Fruit fly (Drosophila melanogaster) whole organism, embryonic: ENCODE measurements around the gene CG13694.

Experiments used
- Ada2b ChIP-seq: fragments of 200-800 bp; sonication (Bioruptor generic); IDR thresholded peaks from 2 replicates; pipeline ENCODE4 v1.3.6; 2022; ENCODE audit warnings: missing biosample characterization, missing genetic modification characterization
- CG10267 ChIP-seq: fragments of 200-800 bp; sonication (Bioruptor generic); optimal IDR thresholded peaks from 2 replicates; lab custom pipeline; 2018; ENCODE audit warnings: missing biosample characterization, mild to moderate bottlenecking, missing genetic modification characterization, moderate library complexity
- CG10431 ChIP-seq: fragments of 200-800 bp; sonication (Bioruptor generic); optimal IDR thresholded peaks from 3 replicates; lab custom pipeline; 2018; ENCODE audit warnings: missing biosample characterization, mild to moderate bottlenecking, missing genetic modification characterization
- CG12104 ChIP-seq: fragments of 200-800 bp; sonication (Bioruptor generic); optimal IDR thresholded peaks from 3 replicates; lab custom pipeline; 2016; ENCODE audit warnings: missing biosample characterization, missing genetic modification characterization
- CG12659 ChIP-seq: fragments of 200-800 bp; sonication (Bioruptor generic); optimal IDR thresholded peaks from 3 replicates; lab custom pipeline; 2017; ENCODE audit warnings: mild to moderate bottlenecking, missing biosample characterization, missing genetic modification reagents, missing genetic modification characterization
- CG14860 ChIP-seq: fragments of 200-800 bp; sonication (Bioruptor generic); IDR thresholded peaks from 3 replicates; pipeline ENCODE4 v1.3.6; 2022; ENCODE audit warnings: missing biosample characterization, missing genetic modification characterization; ENCODE audit not compliant: partially characterized antibody
- CG1603 ChIP-seq: fragments of 200-800 bp; sonication (Bioruptor generic); optimal IDR thresholded peaks from 2 replicates; lab custom pipeline; 2019; ENCODE audit warnings: missing biosample characterization, mild to moderate bottlenecking, missing genetic modification characterization, moderate library complexity
- CG2889 ChIP-seq: fragments of 200-800 bp; sonication (Bioruptor generic); IDR thresholded peaks from 3 replicates; pipeline ENCODE4 v1.3.6; 2022; ENCODE audit warnings: missing biosample characterization, missing genetic modification characterization
- CG31365 ChIP-seq: fragments of 200-800 bp; sonication (Bioruptor generic); optimal IDR thresholded peaks from 2 replicates; lab custom pipeline; 2018; ENCODE audit warnings: missing biosample characterization, mild to moderate bottlenecking, missing genetic modification characterization
- CG3163 ChIP-seq: fragments of 200-800 bp; sonication (Bioruptor generic); optimal IDR thresholded peaks from 3 replicates; lab custom pipeline; 2016; ENCODE audit warnings: missing biosample characterization, missing genetic modification characterization
- CG4282 ChIP-seq: fragments of 200-800 bp; sonication (Bioruptor generic); optimal IDR thresholded peaks from 2 replicates; lab custom pipeline; 2016; ENCODE audit warnings: missing biosample characterization, missing genetic modification characterization
- CG6254 ChIP-seq: fragments of 200-800 bp; sonication (Bioruptor generic); optimal IDR thresholded peaks from 3 replicates; lab custom pipeline; 2017; ENCODE audit warnings: mild to moderate bottlenecking, missing biosample characterization, missing genetic modification reagents, missing genetic modification characterization
- CG7556 ChIP-seq: fragments of 200-800 bp; sonication (Bioruptor generic); optimal IDR thresholded peaks from 2 replicates; lab custom pipeline; 2017; ENCODE audit warnings: missing biosample characterization, mild to moderate bottlenecking, missing genetic modification characterization
- CG8089 ChIP-seq: fragments of 200-800 bp; sonication (Bioruptor generic); optimal IDR thresholded peaks from 3 replicates; lab custom pipeline; 2016; ENCODE audit warnings: missing biosample characterization, missing genetic modification characterization
- CoRest ChIP-seq: fragments of 200-800 bp; sonication (Bioruptor generic); optimal IDR thresholded peaks from 3 replicates; lab custom pipeline; 2018; ENCODE audit warnings: missing biosample characterization, mild to moderate bottlenecking, missing genetic modification characterization, moderate library complexity
- D19B ChIP-seq: fragments of 200-800 bp; sonication (Bioruptor generic); optimal IDR thresholded peaks from 2 replicates; lab custom pipeline; 2017; ENCODE audit warnings: missing biosample characterization, mild to moderate bottlenecking, missing genetic modification characterization
- Dbx ChIP-seq: fragments of 200-800 bp; sonication (Bioruptor generic); IDR thresholded peaks from 3 replicates; pipeline ENCODE4 v1.3.6; 2022; ENCODE audit warnings: missing biosample characterization, missing genetic modification characterization
- Dfd ChIP-seq, 2 experiments: fragments of >200 bp; optimal IDR thresholded peaks; 2 replicates each; lab custom pipeline; 2017; ENCODE audit warnings: missing biosample characterization in 2 of 2, missing genetic modification characterization in 2 of 2
- Doc2 ChIP-seq: fragments of 200-800 bp; sonication (Bioruptor generic); IDR thresholded peaks from 2 replicates; pipeline ENCODE4 v1.3.6; 2022; ENCODE audit warnings: missing biosample characterization, missing genetic modification characterization
- Gsc ChIP-seq: fragments of 200-800 bp; sonication (Bioruptor generic); IDR thresholded peaks from 2 replicates; pipeline ENCODE4 v1.3.6; 2022; ENCODE audit warnings: missing biosample characterization, missing genetic modification characterization
- HmgD ChIP-seq: fragments of 200-800 bp; sonication (Bioruptor generic); optimal IDR thresholded peaks from 3 replicates; lab custom pipeline; 2016; ENCODE audit warnings: missing biosample characterization, missing genetic modification characterization
- Hr3 ChIP-seq: fragments of 200-800 bp; sonication (Bioruptor generic); optimal IDR thresholded peaks from 3 replicates; lab custom pipeline; 2016; ENCODE audit warnings: missing biosample characterization, missing genetic modification characterization
- Hr51 ChIP-seq, 2 experiments: fragments of 200-800 bp; sonication (Bioruptor generic); optimal IDR thresholded peaks; 2 replicates in 1 of 2; 3 replicates in 1 of 2; lab custom pipeline; 2016 to 2018; ENCODE audit warnings: missing biosample characterization in 2 of 2, missing genetic modification characterization in 2 of 2, mild to moderate bottlenecking in 1 of 2, moderate library complexity in 1 of 2
- Hsf ChIP-seq: fragments of 200-800 bp; sonication (Bioruptor generic); optimal IDR thresholded peaks from 3 replicates; lab custom pipeline; 2016; ENCODE audit warnings: missing biosample characterization, missing genetic modification characterization
- Meics ChIP-seq: fragments of 200-800 bp; sonication (Bioruptor generic); optimal IDR thresholded peaks from 2 replicates; lab custom pipeline; 2017; ENCODE audit warnings: missing biosample characterization, mild to moderate bottlenecking, missing genetic modification characterization
- Oaz ChIP-seq: fragments of 200-800 bp; sonication (Bioruptor generic); IDR thresholded peaks from 2 replicates; pipeline ENCODE4 v1.3.6; 2022; ENCODE audit warnings: missing biosample characterization, missing genetic modification characterization
- Poxn ChIP-seq: fragments of 200-800 bp; sonication (Bioruptor generic); IDR thresholded peaks from 2 replicates; pipeline ENCODE4 v1.3.6; 2022; ENCODE audit warnings: missing biosample characterization, missing genetic modification characterization
- Ravus ChIP-seq: fragments of 200-800 bp; sonication (Bioruptor generic); IDR thresholded peaks from 2 replicates; pipeline ENCODE4 v1.3.6; 2022; ENCODE audit warnings: missing biosample characterization, missing genetic modification characterization
- Sox102F ChIP-seq: fragments of 200-800 bp; sonication (Bioruptor generic); optimal IDR thresholded peaks from 2 replicates; lab custom pipeline; 2018; ENCODE audit warnings: missing biosample characterization, mild to moderate bottlenecking, missing genetic modification characterization, moderate library complexity
- Usf ChIP-seq: fragments of 200-800 bp; sonication (Bioruptor generic); optimal IDR thresholded peaks from 2 replicates; lab custom pipeline; 2017; ENCODE audit warnings: missing genotype, missing biosample characterization, missing genetic modification characterization
- al ChIP-seq: fragments of 200-800 bp; sonication (Bioruptor generic); IDR thresholded peaks from 2 replicates; pipeline ENCODE4 v1.3.6; 2022; ENCODE audit warnings: missing biosample characterization, missing genetic modification characterization
- bbx ChIP-seq: fragments of 200-800 bp; sonication (Bioruptor generic); IDR thresholded peaks from 2 replicates; pipeline ENCODE4 v1.3.6; 2022; ENCODE audit warnings: missing biosample characterization, missing genetic modification characterization; ENCODE audit not compliant: partially characterized antibody
- btn ChIP-seq: fragments of 200-800 bp; sonication (Bioruptor generic); optimal IDR thresholded peaks from 2 replicates; lab custom pipeline; 2016; ENCODE audit warnings: missing biosample characterization, missing genetic modification characterization
- cg ChIP-seq: fragments of 200-800 bp; sonication (Bioruptor generic); optimal IDR thresholded peaks from 3 replicates; lab custom pipeline; 2019; ENCODE audit warnings: missing biosample characterization, mild to moderate bottlenecking, missing genetic modification characterization, moderate library complexity
- chif ChIP-seq, 2 experiments: fragments of 200-800 bp; sonication (Bioruptor generic); optimal IDR thresholded peaks; 3 replicates each; lab custom pipeline; 2016; ENCODE audit warnings: missing biosample characterization in 2 of 2, missing genetic modification characterization in 2 of 2
- chm ChIP-seq: fragments of 200-800 bp; sonication (Bioruptor generic); IDR thresholded peaks from 2 replicates; pipeline ENCODE4 v1.3.6; 2022; ENCODE audit warnings: missing biosample characterization, missing genetic modification characterization
- croc ChIP-seq: fragments of 200-800 bp; sonication (Bioruptor generic); conservative IDR thresholded peaks from 3 replicates; pipeline ENCODE4 v1.3.6; 2022; ENCODE audit warnings: missing biosample characterization, missing genetic modification characterization
- en ChIP-seq: fragments of 200-800 bp; sonication (Bioruptor generic); optimal IDR thresholded peaks from 2 replicates; lab custom pipeline; 2016; ENCODE audit warnings: missing biosample characterization, missing genetic modification characterization
- fd3F ChIP-seq: fragments of 200-800 bp; sonication (Bioruptor generic); optimal IDR thresholded peaks from 2 replicates; lab custom pipeline; 2018; ENCODE audit warnings: missing biosample characterization, mild to moderate bottlenecking, missing genetic modification characterization, moderate library complexity
- gt ChIP-seq: fragments of 200-800 bp; sonication (Bioruptor generic); IDR thresholded peaks from 2 replicates; pipeline ENCODE4 v1.3.6; 2022; ENCODE audit warnings: missing biosample characterization, missing genetic modification characterization
- hkb ChIP-seq, 2 experiments: fragments of 200-800 bp in 1 of 2; fragments of >200 bp in 1 of 2; sonication (Bioruptor generic) in 1 of 2; IDR thresholded peaks in 1 of 2; optimal IDR thresholded peaks in 1 of 2; 2 replicates each; pipeline versions ENCODE4 v1.3.6 to Lab custom; 2017 to 2022; ENCODE audit warnings: missing biosample characterization in 1 of 2, missing genetic modification characterization in 1 of 2
- kay ChIP-seq: fragments of 200-800 bp; sonication (Bioruptor generic); optimal IDR thresholded peaks from 2 replicates; lab custom pipeline; 2016; ENCODE audit warnings: missing biosample characterization, missing genetic modification characterization
- lmd ChIP-seq: fragments of 200-800 bp; sonication (Bioruptor generic); IDR thresholded peaks from 2 replicates; pipeline ENCODE4 v1.3.6; 2022; ENCODE audit warnings: missing biosample characterization, missing genetic modification characterization
- maf-S ChIP-seq: fragments of 200-800 bp; sonication (Bioruptor generic); optimal IDR thresholded peaks from 2 replicates; lab custom pipeline; 2016; ENCODE audit warnings: missing biosample characterization, missing genetic modification characterization
- pfk ChIP-seq: fragments of 200-800 bp; sonication (Bioruptor generic); optimal IDR thresholded peaks from 2 replicates; lab custom pipeline; 2018; ENCODE audit warnings: missing biosample characterization, mild to moderate bottlenecking, missing genetic modification characterization, moderate library complexity
- run ChIP-seq: fragments of 200-800 bp; sonication (Bioruptor generic); optimal IDR thresholded peaks from 3 replicates; lab custom pipeline; 2018; ENCODE audit warnings: missing biosample characterization, mild to moderate bottlenecking, missing genetic modification characterization
- sd ChIP-seq: fragments of 200-800 bp; sonication (Bioruptor generic); optimal IDR thresholded peaks from 3 replicates; lab custom pipeline; 2018; ENCODE audit warnings: missing biosample characterization, mild to moderate bottlenecking, missing genetic modification characterization, moderate library complexity
- twi ChIP-seq: fragments of 200-800 bp; optimal IDR thresholded peaks from 2 replicates; lab custom pipeline; 2019; ENCODE audit warnings: missing biosample characterization, mild to moderate bottlenecking, missing genetic modification characterization, moderate library complexity
- unc-4 ChIP-seq: fragments of 200-800 bp; sonication (Bioruptor generic); IDR thresholded peaks from 2 replicates; pipeline ENCODE4 v1.3.6; 2022; ENCODE audit warnings: missing biosample characterization, missing genetic modification characterization; ENCODE audit not compliant: partially characterized antibody

CG13694 gene

dm6 chr2L:66369-67278 is 49.7 kb downstream of the CG13694 start, which contains the start of gene dbr (continued):
- no peak for TF ChIP-seq D19B (GFP tag; lab: Kevin White, UChicago)
- TF ChIP-seq CG10267 (tag; lab: Kevin White, UChicago) = no peak
- TF ChIP-seq Dfd (GFP tag; optimal IDR thresholded peaks at IDR 0.05; lab: Kevin White, UChicago) = no peak
- no peak for TF ChIP-seq Doc2 (GFP tag; lab: Robert Waterston, UW)
- no peak for TF ChIP-seq Sox102F (GFP tag; lab: Kevin White, UChicago)
- TF ChIP-seq en = no peak
- TF ChIP-seq chm (GFP tag; lab: Robert Waterston, UW) = no peak
- no peak for TF ChIP-seq croc (GFP tag; lab: Robert Waterston, UW)
- TF ChIP-seq run (tag; lab: Kevin White, UChicago) = no peak
- no peak for TF ChIP-seq gt (GFP tag; lab: Robert Waterston, UW)
- no peak for TF ChIP-seq unc-4
- TF ChIP-seq lmd (GFP tag; lab: Robert Waterston, UW) = no peak
- TF ChIP-seq CG8089 = no peak
- no peak for TF ChIP-seq CG4282 (GFP tag; lab: Kevin White, UChicago)
- no peak for TF ChIP-seq kay (GFP tag; lab: Kevin White, UChicago)
- no peak for TF ChIP-seq Gsc (GFP tag; lab: Robert Waterston, UW)
- TF ChIP-seq CG10431 (GFP tag; lab: Kevin White, UChicago) = no peak
- TF ChIP-seq cg (GFP tag; lab: Kevin White, UChicago) = peak; percentile 100
- TF ChIP-seq Poxn (GFP tag; lab: Robert Waterston, UW) = no peak
- no peak for TF ChIP-seq Ravus (GFP tag; lab: Robert Waterston, UW)
- TF ChIP-seq CG12659 (GFP tag; lab: Kevin White, UChicago) = peak; percentile 9
- peak; percentile 82 for TF ChIP-seq twi (tag; lab: Kevin White, UChicago)
- TF ChIP-seq Usf (GFP tag; lab: Kevin White, UChicago) = no peak
- TF ChIP-seq bbx (GFP tag; lab: Robert Waterston, UW) = 0 out of 2 replicates have a peak, but pooled peaks have one; percentile 7
- TF ChIP-seq CG3163 (GFP tag; lab: Kevin White, UChicago) = peak; percentile 52
- no peak for TF ChIP-seq pfk
- TF ChIP-seq Ada2b (GFP tag; lab: Robert Waterston, UW) = no peak
- TF ChIP-seq CoRest (tag; lab: Kevin White, UChicago) = peak; percentile 58
- no peak for TF ChIP-seq Hsf (GFP tag; lab: Kevin White, UChicago)
- TF ChIP-seq CG14860 (GFP tag; lab: Robert Waterston, UW) = no peak
- TF ChIP-seq CG2889 (GFP tag; lab: Robert Waterston, UW) = no peak
- no peak for TF ChIP-seq chif (GFP tag; optimal IDR thresholded peaks at IDR 0.05; lab: Kevin White, UChicago)
- no peak for TF ChIP-seq fd3F
- no peak for TF ChIP-seq CG12104
- TF ChIP-seq maf-S (GFP tag; lab: Kevin White, UChicago) = no peak
- no peak for TF ChIP-seq Hr3
- TF ChIP-seq sd (tag; lab: Kevin White, UChicago) = peak; percentile 25
- TF ChIP-seq CG31365 = no peak
- peak in 1 of 2 experiments; percentile 61 for TF ChIP-seq Hr51 (GFP tag; optimal IDR thresholded peaks at IDR 0.05; lab: Kevin White, UChicago)
- TF ChIP-seq hkb (optimal IDR thresholded peaks at IDR 0.05; lab: Kevin White, UChicago) = no peak
- no peak for TF ChIP-seq hkb (GFP tag; IDR thresholded peaks at IDR 0.05; lab: Robert Waterston, UW)
- TF ChIP-seq Dbx (GFP tag; lab: Robert Waterston, UW) = peak; percentile 35; the same call in 1 of the 3 replicates
- TF ChIP-seq Oaz = no peak
- TF ChIP-seq HmgD (GFP tag; lab: Kevin White, UChicago) = no peak
- TF ChIP-seq CG7556 (GFP tag; lab: Kevin White, UChicago) = no peak
- no peak for TF ChIP-seq btn (GFP tag; lab: Kevin White, UChicago)
- no peak for TF ChIP-seq CG6254 (GFP tag; lab: Kevin White, UChicago)
- peak; percentile 25 for TF ChIP-seq CG1603 (tag; lab: Kevin White, UChicago)
- no peak for TF ChIP-seq al
- peak; percentile 7 for TF ChIP-seq Meics (GFP tag; lab: Kevin White, UChicago)
